Fruit fly (Drosophila melanogaster) whole organism, larva: ENCODE results near the gene CG7402.
"Not testable (repeated sequence)": the region's sequence is repeated elsewhere in the genome, so short reads cannot be mapped to it uniquely, and the experiment has no call there.

Experiments
- noc ChIP-seq: fragments of 200-800 bp; sonication (Bioruptor generic); optimal IDR thresholded peaks from 3 replicates; lab custom pipeline; 2019; ENCODE audit warnings: missing biosample characterization, mild to moderate bottlenecking, missing genetic modification characterization, moderate library complexity

CG7402 gene

DNA sequence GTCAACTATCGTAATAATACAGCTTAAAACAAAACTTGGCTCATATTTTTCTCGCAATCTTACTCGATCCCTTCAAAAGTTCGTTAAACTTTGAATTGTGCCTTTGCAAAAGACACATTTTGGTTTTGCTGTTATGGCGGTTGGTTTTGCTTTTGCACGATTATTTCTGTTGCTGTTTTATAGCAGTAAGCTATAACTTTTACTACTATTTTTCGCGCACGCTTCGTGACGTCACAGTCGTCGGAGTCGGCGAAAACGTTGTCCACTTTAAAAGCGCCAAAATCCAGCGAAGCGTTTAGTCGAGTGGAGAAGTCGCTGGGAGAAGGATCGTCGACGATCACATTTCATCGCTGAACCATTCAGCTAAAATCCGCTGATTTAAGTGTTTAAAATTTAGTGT is at the start of gene CG7402:
CG7402 (plus strand) TSS at position 313 of the 400 bp plus-strand sequence.
- no peak for TF ChIP-seq noc (tag; lab: Kevin White, UChicago)

DNA sequence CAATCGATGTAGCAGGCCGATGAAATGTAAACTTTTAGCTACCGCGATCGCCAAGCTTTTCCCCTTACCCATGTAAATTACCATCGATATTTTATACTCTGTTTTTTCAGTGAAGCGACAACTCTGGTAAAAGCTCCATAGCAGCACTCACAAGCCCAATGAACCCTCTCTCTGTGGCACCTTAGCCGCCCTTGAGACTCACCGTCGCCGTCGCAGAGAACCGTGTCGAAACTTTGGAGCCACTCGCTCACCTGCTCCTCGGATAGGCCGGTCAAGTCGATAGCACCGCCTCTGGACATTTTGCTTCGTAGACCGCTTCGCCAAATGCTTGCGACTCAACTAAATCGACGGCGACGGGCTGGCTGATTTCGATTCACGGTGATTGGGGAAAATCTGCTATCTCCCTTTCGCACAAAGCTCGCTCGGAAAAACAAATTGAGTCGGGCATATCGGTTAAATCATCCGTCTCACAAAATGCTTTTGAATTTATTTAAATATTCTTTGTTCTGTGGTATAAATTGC is 46.4 kb upstream of the CG7402 start, which contains the start of gene CG5577:
CG5577 (minus strand) TSS at position 343 of the 522 bp plus-strand sequence.
- peak; percentile 60 for TF ChIP-seq noc (tag; lab: Kevin White, UChicago)

DNA sequence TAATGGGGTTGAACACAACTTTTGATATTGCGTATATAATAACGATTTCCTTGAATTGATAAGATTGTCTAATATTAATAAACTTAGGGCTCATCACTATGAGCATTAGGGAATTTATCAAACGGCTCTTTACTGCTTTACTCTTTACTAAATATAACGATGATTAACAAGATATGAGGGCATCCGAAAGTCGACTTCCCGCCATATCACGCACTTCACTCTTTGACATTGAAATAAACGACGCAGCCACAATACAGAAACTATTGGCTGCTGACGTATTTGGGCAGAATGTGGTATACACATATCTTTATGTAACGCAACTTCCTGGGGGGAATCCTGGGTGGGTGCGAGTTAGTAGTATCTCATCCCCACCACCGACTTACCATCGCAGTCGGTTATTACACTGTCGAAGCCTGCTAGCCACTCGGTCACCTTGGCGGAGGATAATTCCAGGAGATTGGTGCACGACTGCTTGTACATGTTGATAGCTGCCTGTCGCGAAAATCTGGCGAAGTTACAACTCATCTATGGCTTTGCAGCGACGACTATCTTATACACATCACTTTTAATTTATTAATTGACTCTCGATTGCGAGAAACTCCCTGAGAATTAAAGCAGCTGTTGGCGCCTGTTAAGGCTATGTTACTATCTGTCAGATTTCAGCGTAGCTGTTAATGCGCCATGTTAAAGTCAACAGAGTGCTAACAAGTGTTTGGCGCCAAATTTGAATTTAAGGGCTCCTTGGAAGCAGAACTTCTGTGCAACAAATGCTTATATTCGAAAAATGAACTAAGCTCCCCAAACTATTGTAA is 44.4 kb upstream of the CG7402 start, which contains the start of gene CG5567:
CG5567 (minus strand) TSS at position 653 of the 812 bp plus-strand sequence.
- TF ChIP-seq noc (tag; lab: Kevin White, UChicago), result no peak

DNA sequence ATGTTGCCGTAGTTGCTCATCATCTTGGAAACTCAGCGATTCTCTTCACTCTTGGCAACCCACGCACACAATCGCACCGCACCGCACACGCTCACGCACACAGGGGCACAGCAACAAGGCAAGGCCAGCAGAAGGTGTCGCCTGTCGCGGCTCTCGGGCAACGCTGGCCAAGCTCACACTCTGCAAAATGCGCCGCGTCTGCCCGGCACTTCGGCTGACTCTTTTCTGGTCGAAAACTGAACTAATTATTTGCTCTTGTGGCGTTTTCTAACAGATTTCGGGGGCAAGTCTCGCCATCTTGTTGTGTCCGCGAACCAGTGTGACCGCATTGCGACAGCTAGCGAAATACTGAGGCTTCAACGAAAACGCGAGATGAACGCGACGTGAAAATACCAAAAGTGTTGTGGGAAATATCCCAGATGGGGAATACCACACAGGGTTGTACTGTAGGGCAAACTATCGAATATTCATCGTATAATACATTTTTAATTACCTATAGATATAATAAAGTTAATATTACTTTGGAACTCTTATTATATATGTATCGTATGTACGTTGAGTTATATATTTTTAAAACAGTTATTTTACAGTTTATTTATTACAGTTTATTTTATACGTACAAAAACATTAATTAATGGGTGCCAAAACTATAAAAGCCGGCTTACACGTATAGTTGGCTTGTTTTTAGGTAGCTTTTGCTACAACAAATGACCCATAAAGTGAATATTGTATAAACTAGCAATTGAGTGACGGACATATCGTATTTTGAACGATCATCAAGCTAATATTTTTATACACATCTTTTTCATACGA is 41.1 kb upstream of the CG7402 start, which contains the start of the genes MED19 and CG7430:
MED19 (minus strand) TSS at position 333 of the 813 bp plus-strand sequence.
CG7430 (plus strand) TSS at position 748 of the 813 bp plus-strand sequence.
- peak; percentile 68 for TF ChIP-seq noc (tag; lab: Kevin White, UChicago)

DNA sequence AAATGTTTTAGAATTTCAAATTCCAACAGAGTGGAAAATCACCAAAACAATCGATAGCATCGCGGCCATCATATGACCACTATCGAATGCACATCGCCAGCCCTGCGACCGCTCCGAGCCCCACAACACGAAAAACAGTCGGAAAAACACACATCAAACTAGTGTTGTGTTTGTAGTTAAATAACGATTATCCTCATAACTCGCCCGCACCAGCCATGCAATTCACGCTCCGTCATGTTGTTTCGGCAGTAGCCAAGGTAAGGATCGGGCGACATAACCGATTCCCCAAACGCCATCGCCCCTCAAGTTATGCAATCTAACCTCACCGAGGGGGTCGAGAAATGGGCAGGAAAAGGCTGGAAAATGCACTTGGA is 40.5 kb upstream of the CG7402 start:
- TF ChIP-seq noc (tag; lab: Kevin White, UChicago), result no peak

DNA sequence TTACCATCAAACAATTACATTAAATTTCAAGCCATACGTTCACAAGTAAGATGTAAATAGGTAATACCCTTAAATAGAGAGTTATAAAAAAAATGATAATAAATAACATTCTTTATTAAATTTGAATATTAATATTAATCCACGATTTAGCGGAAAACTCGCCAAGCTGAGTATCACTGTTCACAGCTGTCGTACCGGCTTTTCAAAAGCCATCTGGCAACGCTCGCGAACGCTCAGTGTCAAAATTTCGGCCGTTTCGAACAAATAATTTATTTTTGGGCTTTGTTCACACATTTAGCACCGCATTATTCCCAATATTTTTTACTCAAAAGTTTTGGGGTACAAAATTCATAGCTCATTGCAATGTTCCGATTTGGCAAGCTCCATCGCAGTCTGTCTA is 38.0 kb upstream of the CG7402 start, which contains the start of gene TrpRS-m:
TrpRS-m (plus strand) TSS at position 211 of the 400 bp plus-strand sequence.
- no peak for TF ChIP-seq noc (tag; lab: Kevin White, UChicago)

DNA sequence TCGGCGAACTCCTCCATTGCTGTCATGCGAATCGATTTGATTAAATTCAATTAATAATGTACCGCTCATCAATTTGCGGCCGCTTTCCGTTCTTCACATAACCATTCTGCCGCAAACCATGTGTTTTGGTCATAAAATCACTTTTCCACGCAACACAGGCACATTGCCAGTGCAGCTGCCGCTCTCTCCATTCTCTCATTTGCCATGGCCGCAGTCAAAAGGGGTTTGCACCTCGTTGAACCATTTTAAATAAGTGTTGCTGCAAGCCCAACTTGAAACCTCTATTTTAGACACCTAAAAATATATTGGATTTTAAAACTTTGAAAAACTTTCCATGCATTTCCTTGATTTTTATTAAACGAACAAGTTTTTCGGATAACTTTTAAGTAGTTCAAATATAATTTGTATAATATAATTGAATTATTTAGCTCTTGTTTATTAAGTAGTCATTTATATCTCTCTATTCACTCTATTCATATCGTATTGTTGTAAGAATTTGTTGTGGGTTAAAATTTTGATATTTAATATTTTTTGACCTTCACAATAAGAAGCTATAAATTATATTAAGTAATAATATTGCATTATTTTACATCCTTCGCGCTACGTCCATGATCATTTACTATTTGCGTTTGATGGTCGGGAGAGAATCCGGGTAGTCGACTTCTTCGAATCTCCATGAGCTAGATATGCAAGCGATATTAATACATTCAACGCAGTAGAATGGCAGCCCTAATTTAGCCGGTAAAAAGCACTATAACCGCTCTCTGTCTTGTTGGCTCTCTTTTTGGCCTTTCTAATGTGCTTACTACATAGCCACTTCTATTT is 30.6 kb upstream of the CG7402 start, which contains the start of gene CG5535:
CG5535 (minus strand) TSS at position 140 of the 825 bp plus-strand sequence.
- TF ChIP-seq noc (tag; lab: Kevin White, UChicago), result peak; percentile 94

DNA sequence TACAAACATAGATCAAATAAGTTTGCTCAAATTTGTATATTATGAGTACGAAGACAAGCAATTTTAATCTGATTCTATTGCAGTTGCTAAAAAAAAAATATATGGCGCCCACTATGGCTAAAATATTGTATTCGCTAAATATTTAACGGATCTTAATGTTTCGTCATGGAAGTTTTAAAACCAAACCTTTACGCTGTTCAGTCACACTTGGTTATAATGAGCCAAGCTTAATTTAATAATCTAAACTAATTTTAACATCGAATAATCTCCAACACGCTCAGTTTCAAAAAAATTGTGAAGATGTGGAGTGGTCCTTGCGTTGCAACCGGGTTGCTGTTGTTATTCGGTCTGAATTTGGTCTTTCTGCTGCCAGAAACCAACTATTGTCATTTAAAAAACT is 29.3 kb upstream of the CG7402 start, which contains the start of gene CG34002:
CG34002 (plus strand) TSS at position 301 of the 400 bp plus-strand sequence.
- not testable (repeated sequence) for TF ChIP-seq noc (tag; lab: Kevin White, UChicago)

DNA sequence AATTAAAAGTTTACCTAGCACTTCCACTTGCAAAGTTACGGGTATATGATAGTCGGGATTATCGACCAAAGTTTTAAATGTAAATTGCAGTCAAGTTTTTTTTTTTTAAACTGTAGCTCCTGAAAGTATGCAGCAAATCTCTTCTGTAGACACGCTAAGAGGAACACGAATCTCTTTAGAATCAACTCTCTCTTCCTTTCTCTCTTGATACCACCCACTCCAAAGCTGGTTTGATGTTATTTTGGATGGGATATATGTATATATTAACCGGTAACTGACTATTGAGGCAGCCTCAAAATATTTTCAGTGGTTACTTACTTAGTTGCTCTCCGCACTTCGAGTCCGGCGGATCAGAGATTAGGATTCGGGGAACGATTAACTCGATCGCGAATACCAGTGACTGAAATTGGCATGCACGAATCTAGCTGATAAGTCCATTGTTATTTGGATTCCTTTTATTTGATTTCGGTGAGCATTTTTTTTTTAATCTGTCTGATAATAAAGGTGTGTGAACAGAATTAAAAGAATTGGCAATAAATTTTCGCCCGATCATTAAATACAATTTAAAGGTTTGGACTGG is 8.6 kb upstream of the CG7402 start, which contains the start of gene CG7408:
CG7408 (plus strand) TSS at position 316 of the 580 bp plus-strand sequence.
- no peak for TF ChIP-seq noc (tag; lab: Kevin White, UChicago)

DNA sequence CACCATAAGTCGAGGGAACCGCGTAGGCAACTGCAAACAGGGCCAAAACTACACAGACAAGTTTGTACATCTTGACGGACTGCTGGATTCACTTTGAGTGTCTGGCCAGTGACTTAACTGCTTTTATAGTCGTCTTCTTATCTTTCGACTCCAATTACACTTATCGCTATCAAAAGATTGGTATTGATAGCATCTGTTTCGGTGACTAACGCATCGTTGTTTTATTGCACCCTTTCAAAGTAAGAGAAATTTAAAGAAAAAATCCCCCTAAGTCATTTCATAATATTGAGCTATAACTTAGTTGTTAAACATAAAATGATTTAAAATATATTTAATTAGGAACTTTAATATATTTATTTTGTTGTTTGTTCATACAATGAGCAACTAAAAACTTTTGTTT is 3.2 kb upstream of the CG7402 start, which contains the start of gene CG5506:
CG5506 (minus strand) TSS at position 101 of the 400 bp plus-strand sequence.
- TF ChIP-seq noc (tag; lab: Kevin White, UChicago), result no peak

DNA sequence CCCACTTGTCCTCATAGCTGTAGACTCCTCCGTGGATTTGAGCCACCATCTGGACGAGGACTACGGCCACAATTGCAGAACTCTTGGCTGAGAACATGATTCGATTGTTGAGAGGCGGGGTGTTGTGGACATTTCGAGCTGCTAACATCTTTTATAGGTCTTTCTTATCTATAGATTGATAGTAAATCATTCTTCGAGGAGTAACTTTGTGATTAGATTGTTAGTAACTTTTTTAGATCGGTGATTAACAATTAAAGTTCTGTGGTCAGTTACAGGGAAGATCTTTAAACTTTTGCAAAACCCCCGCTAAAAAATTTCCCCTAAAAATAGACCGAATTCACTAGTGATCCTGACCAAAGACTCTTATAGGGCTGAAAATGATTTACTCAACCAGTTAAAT is 960 bp upstream of the CG7402 start, which contains the start of gene CG16775:
CG16775 (minus strand) TSS at position 101 of the 400 bp plus-strand sequence.
- TF ChIP-seq noc (tag; lab: Kevin White, UChicago), result no peak

DNA sequence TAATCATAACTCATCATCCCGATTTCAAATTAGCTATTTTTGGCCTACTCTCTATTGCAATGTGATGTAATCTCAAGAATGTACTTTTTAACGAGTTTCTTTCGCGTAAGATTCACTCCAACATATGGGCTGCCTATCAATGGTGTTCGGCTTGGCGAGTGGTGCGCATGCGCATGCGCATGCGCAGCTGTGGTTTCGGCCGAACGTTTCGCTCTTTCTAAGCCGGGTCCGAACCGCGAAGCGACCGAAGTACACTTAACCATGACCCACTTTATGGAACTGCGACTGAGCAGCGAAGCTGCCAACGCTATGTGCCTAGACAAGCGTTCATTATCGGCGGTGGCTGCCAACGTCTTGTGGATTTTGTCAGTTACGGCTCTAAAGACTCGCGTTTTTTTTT is 6.2 kb downstream of the CG7402 start:
- no peak for TF ChIP-seq noc (tag; lab: Kevin White, UChicago)

DNA sequence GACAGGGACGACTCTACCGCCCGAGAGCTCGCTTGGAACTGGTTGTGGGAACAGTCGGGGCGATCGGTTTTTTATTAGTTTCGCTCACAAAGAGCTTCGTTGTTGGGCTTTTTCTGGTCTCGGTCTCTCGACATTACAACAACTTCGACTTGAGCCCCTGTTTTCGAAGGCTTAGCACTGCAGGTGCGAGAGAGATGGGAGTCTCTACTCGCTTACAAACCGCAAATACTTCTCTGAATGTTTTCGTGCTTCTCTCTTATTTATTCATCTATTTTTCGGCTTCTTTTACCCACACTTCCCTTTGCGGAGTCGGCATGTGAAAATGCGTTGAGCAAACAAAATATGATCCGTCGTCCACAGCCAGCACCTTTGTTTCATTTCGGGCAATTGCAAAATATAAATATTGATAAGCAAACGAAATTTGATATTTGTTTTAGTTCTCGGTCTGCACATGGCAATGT is 8.3 kb downstream of the CG7402 start, which contains the start of gene Tsp74F:
Tsp74F (minus strand) TSS at position 48 of the 461 bp plus-strand sequence.
- no peak for TF ChIP-seq noc (tag; lab: Kevin White, UChicago)

DNA sequence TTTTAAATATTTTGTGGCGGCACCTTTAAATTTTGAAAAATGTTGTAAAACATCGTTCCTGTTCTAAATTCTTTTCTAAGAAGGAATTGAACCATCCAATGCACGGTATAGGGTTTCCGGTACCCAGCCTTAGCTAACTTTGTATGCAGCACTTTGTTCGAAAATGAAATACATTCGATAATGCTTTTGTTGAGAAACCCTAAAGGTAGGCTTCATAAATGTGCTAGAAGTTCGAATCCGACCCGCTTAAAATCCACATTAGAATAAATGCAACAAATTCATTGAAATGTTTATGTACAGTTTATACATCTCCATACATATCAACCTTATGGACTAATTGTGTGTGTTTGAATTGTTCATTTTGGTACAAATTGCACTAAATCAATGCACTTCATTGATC is 11.1 kb downstream of the CG7402 start:
- no peak for TF ChIP-seq noc (tag; lab: Kevin White, UChicago)
